Fruit fly (Drosophila melanogaster): Measurements from ENCODE around the gene Pop2.

dm6 chr3L:12036658-12037057 is 33.9 kb upstream of the Pop2 start:
- TF ChIP-seq dsf (GFP tag; optimal IDR thresholded peaks at IDR 0.05; ENCODE audit: borderline replicate concordance) (no peak), Sp1 (GFP tag; optimal IDR thresholded peaks at IDR 0.05) (no peak)

All from whole organism, wandering third instar larva.